Worm (Caenorhabditis elegans) whole organism, L2 larva: ENCODE results near the gene nhx-4.

ENCODE experiments used
- ZK546.5 ChIP-seq: sonication (generic microtip); optimal IDR thresholded peaks from 2 replicates; lab custom pipeline; 2017; ENCODE audit warnings: missing biosample characterization, missing genetic modification characterization
- egl-27 ChIP-seq: sonication (generic microtip); optimal IDR thresholded peaks from 3 replicates; lab custom pipeline; 2017; ENCODE audit warnings: missing biosample characterization, missing genetic modification reagents, missing genetic modification characterization
- fos-1 ChIP-seq: fragments of 150-350 bp; optimal IDR thresholded peaks from 2 replicates; lab custom pipeline; 2014; ENCODE audit warnings: missing biosample characterization, missing genetic modification characterization
- lin-11 ChIP-seq: fragments of 150-350 bp; sonication (generic microtip); optimal IDR thresholded peaks from 2 replicates; lab custom pipeline; 2014; ENCODE audit warnings: missing biosample characterization, missing genetic modification characterization, inconsistent platforms, mixed read lengths
- mbf-1 ChIP-seq: sonication (generic microtip); optimal IDR thresholded peaks from 2 replicates; lab custom pipeline; 2017; ENCODE audit warnings: missing biosample characterization, missing genetic modification characterization
- mdl-1 ChIP-seq, 2 experiments: fragments of 150-350 bp in 1 of 2; sonication (generic microtip) in 1 of 2; optimal IDR thresholded peaks; 2 replicates each; lab custom pipeline; 2017; ENCODE audit warnings: missing biosample characterization in 2 of 2, missing genetic modification characterization in 2 of 2
- nhr-23 ChIP-seq: fragments of 150-350 bp; optimal IDR thresholded peaks from 2 replicates; lab custom pipeline; 2014; ENCODE audit warnings: missing biosample characterization, missing genetic modification reagents, missing genetic modification characterization
- snpc-4 ChIP-seq: fragments of 150-350 bp; optimal IDR thresholded peaks from 2 replicates; lab custom pipeline; 2014; ENCODE audit warnings: missing biosample characterization, missing genetic modification characterization
- ztf-11 ChIP-seq: sonication (generic microtip); optimal IDR thresholded peaks from 2 replicates; lab custom pipeline; 2017; ENCODE audit warnings: missing biosample characterization, missing genetic modification characterization

- TF ChIP-seq mdl-1 (tag; optimal IDR thresholded peaks at IDR 0.05; lab: Kevin White, UChicago) = no peak
- no peak for TF ChIP-seq nhr-23
- TF ChIP-seq snpc-4 (tag; lab: Kevin White, UChicago) = no peak
- TF ChIP-seq egl-27 (tag; lab: Kevin White, UChicago) = no peak
- TF ChIP-seq ztf-11 (tag; lab: Kevin White, UChicago) = no peak
- TF ChIP-seq mbf-1 (tag; lab: Kevin White, UChicago) = no peak
- TF ChIP-seq fos-1 (tag; lab: Kevin White, UChicago) = no peak
- TF ChIP-seq ZK546.5 (tag; lab: Kevin White, UChicago) = no peak
- no peak for TF ChIP-seq lin-11
These were observed 26.7 kb downstream of the nhx-4 start for ce11 chrX:6940775-6941174.
